Fruit fly (Drosophila melanogaster) whole organism, embryonic: ENCODE measurements around the gene CG6163.

ENCODE experiments used
- BtbVII ChIP-seq: fragments of 200-800 bp; sonication (Bioruptor generic); optimal IDR thresholded peaks from 3 replicates; lab custom pipeline; 2017; ENCODE audit warnings: missing biosample characterization, mild to moderate bottlenecking, missing genetic modification characterization
- Bteb2 ChIP-seq: fragments of 200-800 bp; sonication (Bioruptor generic); optimal IDR thresholded peaks from 2 replicates; lab custom pipeline; 2016; ENCODE audit warnings: missing biosample characterization, missing genetic modification characterization
- CG1024 ChIP-seq: fragments of 200-800 bp; sonication (Bioruptor generic); IDR thresholded peaks from 2 replicates; pipeline ENCODE4 v1.3.6; 2022; ENCODE audit warnings: missing biosample characterization, missing genetic modification characterization
- CG11560 ChIP-seq: fragments of 200-800 bp; sonication (Bioruptor generic); IDR thresholded peaks from 3 replicates; pipeline ENCODE4 v1.3.6; 2022; ENCODE audit warnings: missing biosample characterization, missing genetic modification characterization
- CG12104 ChIP-seq: fragments of 200-800 bp; sonication (Bioruptor generic); optimal IDR thresholded peaks from 3 replicates; lab custom pipeline; 2016; ENCODE audit warnings: missing biosample characterization, missing genetic modification characterization
- CG12942 ChIP-seq: fragments of 200-800 bp; sonication (Bioruptor generic); optimal IDR thresholded peaks from 3 replicates; lab custom pipeline; 2016; ENCODE audit warnings: missing biosample characterization, missing genetic modification characterization
- CG13296 ChIP-seq: fragments of 200-800 bp; sonication (Bioruptor generic); optimal IDR thresholded peaks from 3 replicates; lab custom pipeline; 2018; ENCODE audit warnings: missing biosample characterization, mild to moderate bottlenecking, missing genetic modification characterization
- CG14014 ChIP-seq: fragments of 200-800 bp; sonication (Bioruptor generic); IDR thresholded peaks from 2 replicates; pipeline ENCODE4 v1.3.6; 2022; ENCODE audit warnings: missing biosample characterization, missing genetic modification characterization
- CG15479 ChIP-seq: fragments of 200-800 bp; sonication (Bioruptor generic); optimal IDR thresholded peaks from 3 replicates; lab custom pipeline; 2019; ENCODE audit warnings: missing biosample characterization, mild to moderate bottlenecking, missing genetic modification characterization, moderate library complexity
- CG17361 ChIP-seq: fragments of 200-800 bp; sonication (Bioruptor generic); IDR thresholded peaks from 3 replicates; pipeline ENCODE4 v1.3.6; 2022; ENCODE audit warnings: missing biosample characterization, missing genetic modification characterization
- CG30403 ChIP-seq: fragments of 200-800 bp; sonication (Bioruptor generic); optimal IDR thresholded peaks from 3 replicates; lab custom pipeline; 2016; ENCODE audit warnings: missing biosample characterization, missing genetic modification characterization
- CG30431 ChIP-seq: fragments of 200-800 bp; sonication (Bioruptor generic); optimal IDR thresholded peaks from 2 replicates; lab custom pipeline; 2017; ENCODE audit warnings: missing biosample characterization, missing genetic modification characterization
- CG31224 ChIP-seq: fragments of 200-800 bp; sonication (Bioruptor generic); IDR thresholded peaks from 2 replicates; pipeline ENCODE4 v1.3.6; 2022; ENCODE audit warnings: missing biosample characterization, missing genetic modification characterization
- CG32772 ChIP-seq: fragments of 200-800 bp; sonication (Bioruptor generic); IDR thresholded peaks from 2 replicates; pipeline ENCODE4 v1.3.6; 2022; ENCODE audit warnings: missing biosample characterization, missing genetic modification characterization
- CG4282 ChIP-seq: fragments of 200-800 bp; sonication (Bioruptor generic); optimal IDR thresholded peaks from 2 replicates; lab custom pipeline; 2016; ENCODE audit warnings: missing biosample characterization, missing genetic modification characterization
- CG5245 ChIP-seq: fragments of 200-800 bp; sonication (Bioruptor generic); optimal IDR thresholded peaks from 3 replicates; lab custom pipeline; 2016; ENCODE audit warnings: missing biosample characterization, missing genetic modification characterization
- CG6175 ChIP-seq: fragments of 200-800 bp; sonication (Bioruptor generic); IDR thresholded peaks from 3 replicates; pipeline ENCODE4 v1.3.6; 2022; ENCODE audit warnings: missing biosample characterization, missing genetic modification characterization
- CG6765 ChIP-seq: fragments of 200-800 bp; sonication (Bioruptor generic); optimal IDR thresholded peaks from 3 replicates; lab custom pipeline; 2017; ENCODE audit warnings: missing biosample characterization, mild to moderate bottlenecking, missing genetic modification characterization
- CG6813 ChIP-seq: fragments of 200-800 bp; sonication (Bioruptor generic); optimal IDR thresholded peaks from 2 replicates; lab custom pipeline; 2017; ENCODE audit warnings: missing biosample characterization, missing genetic modification characterization, mild to moderate bottlenecking, moderate library complexity, missing genetic modification reagents
- CG8478 ChIP-seq: fragments of >200 bp; optimal IDR thresholded peaks from 2 replicates; lab custom pipeline; 2018
- CG9609 ChIP-seq: fragments of 200-800 bp; sonication (Bioruptor generic); optimal IDR thresholded peaks from 3 replicates; lab custom pipeline; 2016; ENCODE audit warnings: missing biosample characterization, missing genetic modification characterization
- D19A ChIP-seq: fragments of 200-800 bp; optimal IDR thresholded peaks from 3 replicates; lab custom pipeline; 2019; ENCODE audit warnings: missing biosample characterization, mild to moderate bottlenecking, missing genetic modification characterization, moderate library complexity
- Fer1 ChIP-seq: fragments of 200-800 bp; sonication (Bioruptor generic); optimal IDR thresholded peaks from 2 replicates; lab custom pipeline; 2017; ENCODE audit warnings: missing biosample characterization, mild to moderate bottlenecking, missing genetic modification characterization
- GATAe ChIP-seq: fragments of 200-800 bp; sonication (Bioruptor generic); conservative IDR thresholded peaks from 2 replicates; pipeline ENCODE4 v1.3.6; 2022; ENCODE audit warnings: missing biosample characterization, missing genetic modification characterization
- HLH3B ChIP-seq: fragments of 200-800 bp; sonication (Bioruptor generic); IDR thresholded peaks from 2 replicates; pipeline ENCODE4 v1.3.6; 2022; ENCODE audit warnings: missing biosample characterization, missing genetic modification characterization
- Hmr ChIP-seq: fragments of 200-800 bp; sonication (Bioruptor generic); optimal IDR thresholded peaks from 3 replicates; lab custom pipeline; 2017; ENCODE audit warnings: mild to moderate bottlenecking, missing biosample characterization, missing genetic modification reagents, missing genetic modification characterization
- Mad ChIP-seq: fragments of 200-800 bp; sonication (Bioruptor generic); optimal IDR thresholded peaks from 2 replicates; lab custom pipeline; 2016; ENCODE audit warnings: missing biosample characterization, missing genetic modification characterization
- Neu2 ChIP-seq: fragments of 200-800 bp; sonication (Bioruptor generic); optimal IDR thresholded peaks from 3 replicates; lab custom pipeline; 2016; ENCODE audit warnings: missing biosample characterization, missing genetic modification characterization, borderline replicate concordance
- Nf-YB ChIP-seq: fragments of 200-800 bp; sonication (Bioruptor generic); optimal IDR thresholded peaks from 3 replicates; lab custom pipeline; 2019; ENCODE audit warnings: missing biosample characterization, mild to moderate bottlenecking, missing genetic modification characterization, moderate library complexity
- Spps ChIP-seq: fragments of 200-800 bp; sonication (Bioruptor generic); optimal IDR thresholded peaks from 2 replicates; lab custom pipeline; 2018; ENCODE audit warnings: missing biosample characterization, mild to moderate bottlenecking, missing genetic modification characterization
- Sry-δ ChIP-seq: fragments of 200-800 bp; sonication (Bioruptor generic); optimal IDR thresholded peaks from 2 replicates; lab custom pipeline; 2016; ENCODE audit warnings: missing biosample characterization, missing genetic modification characterization
- Usf ChIP-seq: fragments of 200-800 bp; sonication (Bioruptor generic); optimal IDR thresholded peaks from 2 replicates; lab custom pipeline; 2017; ENCODE audit warnings: missing genotype, missing biosample characterization, missing genetic modification characterization
- Vsx1 ChIP-seq: fragments of 200-800 bp; sonication (Bioruptor generic); optimal IDR thresholded peaks from 2 replicates; lab custom pipeline; 2017; ENCODE audit warnings: missing biosample characterization, mild to moderate bottlenecking, missing genetic modification characterization, missing genetic modification reagents
- ab ChIP-seq: fragments of 200-800 bp; sonication (Bioruptor generic); optimal IDR thresholded peaks from 2 replicates; lab custom pipeline; 2016; ENCODE audit warnings: missing biosample characterization, missing genetic modification characterization
- amos ChIP-seq: fragments of 200-800 bp; sonication (Bioruptor generic); IDR thresholded peaks from 2 replicates; pipeline ENCODE4 v1.3.6; 2022; ENCODE audit warnings: missing biosample characterization, missing genetic modification characterization; ENCODE audit not compliant: partially characterized antibody
- aop ChIP-seq: fragments of 200-800 bp; sonication (Bioruptor generic); IDR thresholded peaks from 2 replicates; pipeline ENCODE4 v1.3.6; 2022; ENCODE audit warnings: missing biosample characterization, missing genetic modification characterization
- ap ChIP-seq: fragments of 200-800 bp; sonication (Bioruptor generic); IDR thresholded peaks from 2 replicates; pipeline ENCODE4 v1.3.6; 2022; ENCODE audit warnings: missing biosample characterization, missing genetic modification characterization
- chn ChIP-seq: fragments of 200-800 bp; sonication (Bioruptor generic); optimal IDR thresholded peaks from 2 replicates; lab custom pipeline; 2016; ENCODE audit warnings: missing biosample characterization, missing genetic modification characterization
- danr ChIP-seq: fragments of 200-800 bp; sonication (Bioruptor generic); IDR thresholded peaks from 2 replicates; pipeline ENCODE4 v1.3.6; 2022; ENCODE audit warnings: missing biosample characterization, missing genetic modification characterization
- fd3F ChIP-seq: fragments of 200-800 bp; sonication (Bioruptor generic); optimal IDR thresholded peaks from 2 replicates; lab custom pipeline; 2018; ENCODE audit warnings: missing biosample characterization, mild to moderate bottlenecking, missing genetic modification characterization, moderate library complexity
- gt ChIP-seq: fragments of 200-800 bp; sonication (Bioruptor generic); IDR thresholded peaks from 2 replicates; pipeline ENCODE4 v1.3.6; 2022; ENCODE audit warnings: missing biosample characterization, missing genetic modification characterization
- klu ChIP-seq: fragments of 200-800 bp; sonication (Bioruptor generic); IDR thresholded peaks from 2 replicates; pipeline ENCODE4 v1.3.6; 2022; ENCODE audit warnings: missing biosample characterization, missing genetic modification characterization
- kni ChIP-seq: fragments of 200-800 bp; sonication (Bioruptor generic); optimal IDR thresholded peaks from 3 replicates; lab custom pipeline; 2017; ENCODE audit warnings: mild to moderate bottlenecking, missing biosample characterization, missing genetic modification reagents, missing genetic modification characterization
- scrt ChIP-seq: fragments of 200-800 bp; sonication (Bioruptor generic); optimal IDR thresholded peaks from 2 replicates; lab custom pipeline; 2018; ENCODE audit warnings: missing biosample characterization, mild to moderate bottlenecking, missing genetic modification characterization, moderate library complexity
- sna ChIP-seq: fragments of 200-800 bp; sonication (Bioruptor generic); IDR thresholded peaks from 2 replicates; pipeline ENCODE4 v1.3.6; 2022; ENCODE audit warnings: missing biosample characterization, missing genetic modification characterization; ENCODE audit not compliant: partially characterized antibody
- stc ChIP-seq: fragments of 200-800 bp; sonication (Bioruptor generic); IDR thresholded peaks from 2 replicates; pipeline ENCODE4 v1.3.6; 2022; ENCODE audit warnings: missing biosample characterization, missing genetic modification characterization
- tup ChIP-seq: fragments of 200-800 bp; sonication (Bioruptor generic); optimal IDR thresholded peaks from 2 replicates; lab custom pipeline; 2016; ENCODE audit warnings: missing biosample characterization, mild to moderate bottlenecking, missing genetic modification characterization, moderate library complexity
- unpg ChIP-seq: fragments of 200-800 bp; sonication (Bioruptor generic); optimal IDR thresholded peaks from 3 replicates; lab custom pipeline; 2018; ENCODE audit warnings: missing biosample characterization, mild to moderate bottlenecking, missing genetic modification characterization, moderate library complexity
- vfl ChIP-seq: fragments of 200-800 bp; sonication (Bioruptor generic); optimal IDR thresholded peaks from 2 replicates; lab custom pipeline; 2016; ENCODE audit warnings: missing biosample characterization, missing genetic modification characterization
- vvl ChIP-seq: fragments of 200-800 bp; sonication (Bioruptor generic); IDR thresholded peaks from 2 replicates; pipeline ENCODE4 v1.3.6; 2022; ENCODE audit warnings: missing biosample characterization, missing genetic modification characterization

Gene CG6163

DNA sequence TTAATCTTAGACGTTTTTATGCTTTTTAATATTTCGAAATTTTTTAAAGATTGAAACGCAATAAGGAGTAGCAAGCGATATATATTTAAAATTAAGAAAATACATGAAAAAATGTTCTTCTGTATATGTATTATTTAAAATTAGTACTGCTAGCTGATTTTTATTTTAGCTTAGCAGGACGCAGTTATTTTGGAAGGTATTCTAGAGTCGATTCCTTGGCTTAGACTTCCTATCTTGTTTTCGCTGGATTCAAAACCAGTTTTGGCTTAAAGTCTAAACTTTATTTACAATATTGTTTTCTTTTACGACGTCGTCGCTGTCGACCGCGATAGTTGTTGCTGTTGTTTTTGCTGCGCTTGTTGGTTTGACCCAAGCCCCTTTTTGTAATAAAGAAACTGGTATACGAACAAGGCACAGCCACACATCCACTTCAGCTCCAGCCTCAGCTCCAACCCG lies 35.6 kb downstream of the CG6163 start (continued):
- peak; percentile 62 for TF ChIP-seq unpg (GFP tag; lab: Kevin White, UChicago)
- 0 out of 2 replicates have a peak, but pooled peaks have one; percentile 30 for TF ChIP-seq ap (GFP tag; lab: Robert Waterston, UW)
- TF ChIP-seq CG12942 = no peak
- TF ChIP-seq Fer1 (GFP tag; lab: Kevin White, UChicago) = peak; percentile 39
- TF ChIP-seq chn (GFP tag; lab: Kevin White, UChicago) = no peak
- no peak for TF ChIP-seq vfl
- 0 out of 2 replicates have a peak, but pooled peaks have one; percentile 18 for TF ChIP-seq stc (GFP tag; lab: Robert Waterston, UW)
- no peak for TF ChIP-seq Hmr (GFP tag; lab: Kevin White, UChicago)
- TF ChIP-seq CG11560 (tag; lab: Robert Waterston, UW) = 0 out of 3 replicates have a peak, but pooled peaks have one; percentile 21
- TF ChIP-seq CG1024 (GFP tag; lab: Robert Waterston, UW) = no peak
- TF ChIP-seq CG31224 (GFP tag; lab: Robert Waterston, UW) = no peak
- peak; percentile 38 for TF ChIP-seq CG13296 (GFP tag; lab: Kevin White, UChicago)
- no peak for TF ChIP-seq CG4282 (GFP tag; lab: Kevin White, UChicago)
- TF ChIP-seq CG6175 (GFP tag; lab: Robert Waterston, UW) = 0 out of 3 replicates have a peak, but pooled peaks have one; percentile 62
- TF ChIP-seq fd3F (GFP tag; lab: Kevin White, UChicago) = no peak
- TF ChIP-seq amos (GFP tag; lab: Robert Waterston, UW) = no peak
- no peak for TF ChIP-seq GATAe (GFP tag; lab: Robert Waterston, UW)
- TF ChIP-seq CG14014 = no peak
- TF ChIP-seq CG6765 (GFP tag; lab: Kevin White, UChicago) = no peak
- TF ChIP-seq ab = no peak
- TF ChIP-seq sna (GFP tag; lab: Robert Waterston, UW) = no peak
- peak; percentile 70 for TF ChIP-seq vvl
- no peak for TF ChIP-seq Nf-YB (GFP tag; lab: Kevin White, UChicago)
- no peak for TF ChIP-seq CG9609 (GFP tag; lab: Kevin White, UChicago)
- TF ChIP-seq Sry-δ (GFP tag; lab: Kevin White, UChicago) = no peak
- peak; percentile 19 for TF ChIP-seq D19A (tag; lab: Kevin White, UChicago)
- 0 out of 2 replicates have a peak, but pooled peaks have one; percentile 21 for TF ChIP-seq CG32772
- TF ChIP-seq CG12104 (GFP tag; lab: Kevin White, UChicago) = no peak
- TF ChIP-seq scrt (GFP tag; lab: Kevin White, UChicago) = no peak
- TF ChIP-seq CG5245 (GFP tag; lab: Kevin White, UChicago) = no peak
- no peak for TF ChIP-seq Bteb2 (GFP tag; lab: Kevin White, UChicago)
- no peak for TF ChIP-seq Neu2 (GFP tag; lab: Kevin White, UChicago)

DNA sequence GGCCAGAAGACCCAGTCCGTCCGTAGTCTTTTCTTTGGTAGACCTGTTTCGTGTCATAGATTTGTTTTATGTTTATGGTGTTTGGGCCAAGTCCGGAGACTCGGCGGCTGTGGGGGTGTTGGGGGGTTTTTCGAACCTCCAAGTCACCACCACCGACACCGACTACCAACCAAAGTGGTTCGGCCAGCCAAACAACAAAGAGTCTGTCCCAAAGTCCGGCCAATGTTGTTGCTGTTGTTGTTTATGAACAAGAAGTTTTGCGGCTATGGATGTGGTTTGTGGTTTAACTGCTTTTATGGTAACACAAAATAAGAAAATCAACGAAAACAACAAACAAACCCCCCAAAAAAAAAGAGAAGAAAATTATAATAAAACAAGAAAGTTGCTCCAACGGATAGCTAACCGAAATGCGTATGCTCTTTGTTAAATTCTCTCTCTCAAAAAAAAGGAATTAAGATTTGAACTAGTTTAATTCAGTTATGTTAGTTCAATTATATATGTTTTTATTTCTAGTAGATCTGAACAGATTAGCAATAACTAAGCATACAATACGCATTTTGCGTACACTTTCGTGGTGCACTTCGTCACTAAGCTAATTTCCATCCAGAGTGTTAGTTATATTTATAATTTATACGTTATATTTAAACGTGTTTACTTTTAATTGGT lies 36.5 kb downstream of the CG6163 start:
- TF ChIP-seq CG12942 = no peak
- TF ChIP-seq BtbVII = no peak
- no peak for TF ChIP-seq klu (GFP tag; lab: Robert Waterston, UW)
- peak; percentile 27; the same call in 1 of the 2 replicates for TF ChIP-seq HLH3B
- no peak for TF ChIP-seq CG15479 (GFP tag; lab: Kevin White, UChicago)
- TF ChIP-seq danr (GFP tag; lab: Robert Waterston, UW) = peak; percentile 55; the same call in 1 of the 2 replicates
- no peak for TF ChIP-seq gt
- no peak for TF ChIP-seq CG30431 (GFP tag; lab: Kevin White, UChicago)
- peak; percentile 79 for TF ChIP-seq kni (GFP tag; lab: Kevin White, UChicago)
- TF ChIP-seq Usf (GFP tag; lab: Kevin White, UChicago) = no peak
- no peak for TF ChIP-seq aop (GFP tag; lab: Robert Waterston, UW)
- no peak for TF ChIP-seq Bteb2 (GFP tag; lab: Kevin White, UChicago)
- TF ChIP-seq CG6813 (GFP tag; lab: Kevin White, UChicago) = no peak
- TF ChIP-seq CG8478 (lab: Kevin White, UChicago) = no peak
- peak; percentile 24 for TF ChIP-seq CG30403
- TF ChIP-seq Spps = no peak
- no peak for TF ChIP-seq tup (GFP tag; lab: Kevin White, UChicago)
- no peak for TF ChIP-seq Mad (GFP tag; lab: Kevin White, UChicago)
- no peak for TF ChIP-seq Vsx1
- TF ChIP-seq CG17361 (GFP tag; lab: Robert Waterston, UW) = peak; percentile 35; the same call in 2 of the 3 replicates
